Fruit fly (Drosophila melanogaster) whole organism, adult: Measurements from ENCODE around the gene CG9497.

Experiments used
- CG11617 ChIP-seq: fragments of 200-800 bp; sonication (Bioruptor generic); optimal IDR thresholded peaks from 2 replicates; lab custom pipeline; 2017; ENCODE audit warnings: mild to moderate bottlenecking, missing biosample characterization, missing genetic modification reagents, missing genetic modification characterization
- CG12768 ChIP-seq: fragments of 200-800 bp; sonication (Bioruptor generic); optimal IDR thresholded peaks from 2 replicates; lab custom pipeline; 2017; ENCODE audit warnings: missing biosample characterization, missing genetic modification characterization, mild to moderate bottlenecking, moderate library complexity, missing genetic modification reagents
- CG14711 ChIP-seq: fragments of 200-800 bp; sonication (Bioruptor generic); optimal IDR thresholded peaks from 2 replicates; lab custom pipeline; 2018; ENCODE audit warnings: missing biosample characterization, mild to moderate bottlenecking, missing genetic modification characterization, moderate library complexity
- CG1620 ChIP-seq: fragments of 200-800 bp; sonication (Bioruptor generic); optimal IDR thresholded peaks from 2 replicates; lab custom pipeline; 2016; ENCODE audit warnings: missing biosample characterization, missing genetic modification characterization
- CG33017 ChIP-seq: fragments of 200-800 bp; sonication (Bioruptor generic); optimal IDR thresholded peaks from 2 replicates; lab custom pipeline; 2018; ENCODE audit warnings: missing biosample characterization, mild to moderate bottlenecking, missing genetic modification characterization, moderate library complexity
- CG5204 ChIP-seq: fragments of 200-800 bp; sonication (Bioruptor generic); optimal IDR thresholded peaks from 2 replicates; lab custom pipeline; 2016; ENCODE audit warnings: missing biosample characterization, missing genetic modification characterization
- CG7101 ChIP-seq: fragments of 200-800 bp; sonication (Bioruptor generic); optimal IDR thresholded peaks from 2 replicates; lab custom pipeline; 2018; ENCODE audit warnings: missing biosample characterization, mild to moderate bottlenecking, missing genetic modification characterization, moderate library complexity
- Clk ChIP-seq: fragments of 200-800 bp; sonication (Bioruptor generic); optimal IDR thresholded peaks from 2 replicates; lab custom pipeline; 2017; ENCODE audit warnings: missing biosample characterization, missing genetic modification characterization
- Crg-1 ChIP-seq: fragments of 200-800 bp; sonication (Bioruptor generic); optimal IDR thresholded peaks from 2 replicates; lab custom pipeline; 2016; ENCODE audit warnings: missing biosample characterization, missing genetic modification characterization
- Hr96 ChIP-seq: fragments of 200-800 bp; sonication (Bioruptor generic); optimal IDR thresholded peaks from 2 replicates; lab custom pipeline; 2016; ENCODE audit warnings: missing biosample characterization, missing genetic modification characterization
- Mnt ChIP-seq: fragments of 200-800 bp; sonication (Bioruptor generic); optimal IDR thresholded peaks from 2 replicates; lab custom pipeline; 2016; ENCODE audit warnings: missing biosample characterization, mild to moderate bottlenecking, missing genetic modification characterization
- bab1 ChIP-seq: fragments of 200-800 bp; sonication (Bioruptor generic); optimal IDR thresholded peaks from 3 replicates; lab custom pipeline; 2019; ENCODE audit warnings: missing biosample characterization, mild to moderate bottlenecking, missing genetic modification characterization, moderate library complexity
- cic ChIP-seq: fragments of 200-800 bp; sonication (Bioruptor generic); optimal IDR thresholded peaks from 2 replicates; lab custom pipeline; 2017; ENCODE audit warnings: missing biosample characterization, mild to moderate bottlenecking, missing genetic modification characterization, moderate library complexity
- cnc ChIP-seq, 2 experiments: fragments of >200 bp; optimal IDR thresholded peaks; 2 replicates each; lab custom pipeline; 2017
- kay ChIP-seq: fragments of 200-800 bp; sonication (Bioruptor generic); peaks from one replicate; lab custom pipeline; 2016; ENCODE audit warnings: missing biosample characterization, missing genetic modification characterization, borderline replicate concordance
- ovo ChIP-seq: fragments of 200-800 bp; sonication (Bioruptor generic); optimal IDR thresholded peaks from 2 replicates; lab custom pipeline; 2016; ENCODE audit warnings: missing biosample characterization, missing genetic modification characterization
- pad ChIP-seq: fragments of 200-800 bp; sonication (Bioruptor generic); optimal IDR thresholded peaks from 3 replicates; lab custom pipeline; 2017; ENCODE audit warnings: missing biosample characterization, missing genetic modification characterization, mild to moderate bottlenecking, moderate library complexity, missing genetic modification reagents
- tj ChIP-seq: fragments of 200-800 bp; sonication (Bioruptor generic); optimal IDR thresholded peaks from 3 replicates; lab custom pipeline; 2017; ENCODE audit warnings: missing biosample characterization, mild to moderate bottlenecking, missing genetic modification characterization, moderate library complexity

Gene CG9497

dm6 chr2L:6323536-6324385 lies 24.5 kb downstream of the CG9497 start, which contains the start of gene PDZ-GEF:
Gene PDZ-GEF (plus strand): TSS chr2L:6323767.
- TF ChIP-seq CG5204 (GFP tag; lab: Kevin White, UChicago), result no peak
- TF ChIP-seq CG11617 (GFP tag; lab: Kevin White, UChicago), result no peak
- TF ChIP-seq CG1620 (GFP tag; lab: Kevin White, UChicago), result peak; percentile 54
- no peak for TF ChIP-seq Mnt (GFP tag; lab: Kevin White, UChicago)
- no peak for TF ChIP-seq CG33017 (tag; lab: Kevin White, UChicago)
- peak; percentile 28 for TF ChIP-seq CG14711 (tag; lab: Kevin White, UChicago)
- no peak for TF ChIP-seq Crg-1 (GFP tag; lab: Kevin White, UChicago)
- TF ChIP-seq ovo (GFP tag; lab: Kevin White, UChicago), result no peak
- peak; percentile 34 for TF ChIP-seq CG7101 (tag; lab: Kevin White, UChicago)
- no peak for TF ChIP-seq Clk (GFP tag; lab: Kevin White, UChicago)
- no peak for TF ChIP-seq bab1
- no peak for TF ChIP-seq kay (GFP tag; lab: Kevin White, UChicago)
- no peak for TF ChIP-seq cic
- no peak for TF ChIP-seq CG12768 (GFP tag; lab: Kevin White, UChicago)
- TF ChIP-seq tj (GFP tag; lab: Kevin White, UChicago), result no peak

dm6 chr2L:6319068-6319467 lies 29.2 kb downstream of the CG9497 start:
- TF ChIP-seq Mnt (GFP tag; lab: Kevin White, UChicago) (no peak), cic (no peak), CG7101 (tag; lab: Kevin White, UChicago) (no peak), CG12768 (GFP tag; lab: Kevin White, UChicago) (no peak), CG14711 (tag; lab: Kevin White, UChicago) (no peak), CG1620 (GFP tag; lab: Kevin White, UChicago) (no peak), tj (GFP tag; lab: Kevin White, UChicago) (no peak), CG11617 (GFP tag; lab: Kevin White, UChicago) (no peak), Crg-1 (GFP tag; lab: Kevin White, UChicago) (no peak), Hr96 (GFP tag; lab: Kevin White, UChicago) (no peak), bab1 (no peak), cnc (optimal IDR thresholded peaks at IDR 0.05; lab: Kevin White, UChicago) (no peak), CG33017 (tag; lab: Kevin White, UChicago) (no peak), ovo (GFP tag; lab: Kevin White, UChicago) (no peak)

dm6 chr2L:6309879-6310278 lies 38.3 kb downstream of the CG9497 start:
- no peak for TF ChIP-seq Crg-1 (GFP tag; lab: Kevin White, UChicago)
- TF ChIP-seq Hr96 (GFP tag; lab: Kevin White, UChicago), result no peak
- TF ChIP-seq CG12768 (GFP tag; lab: Kevin White, UChicago), result no peak
- TF ChIP-seq tj (GFP tag; lab: Kevin White, UChicago), result no peak
- no peak for TF ChIP-seq CG1620 (GFP tag; lab: Kevin White, UChicago)
- no peak for TF ChIP-seq CG7101 (tag; lab: Kevin White, UChicago)
- TF ChIP-seq CG5204 (GFP tag; lab: Kevin White, UChicago), result no peak

dm6 chr2L:6308651-6309050 lies 39.6 kb downstream of the CG9497 start, which contains the start of the genes CG43922 and CG13984:
Gene CG43922 (minus strand): TSS chr2L:6308751.
Gene CG13984 (plus strand): TSS chr2L:6308819.
- TF ChIP-seq CG33017 (tag; lab: Kevin White, UChicago) (no peak), CG14711 (tag; lab: Kevin White, UChicago) (no peak), Mnt (GFP tag; lab: Kevin White, UChicago) (no peak), CG11617 (GFP tag; lab: Kevin White, UChicago) (no peak), pad (no peak), bab1 (no peak), kay (GFP tag; lab: Kevin White, UChicago) (no peak), CG7101 (tag; lab: Kevin White, UChicago) (no peak), cnc (optimal IDR thresholded peaks at IDR 0.05; lab: Kevin White, UChicago) (no peak)

dm6 chr2L:6306895-6307294 lies 41.3 kb downstream of the CG9497 start:
- TF ChIP-seq ovo (GFP tag; lab: Kevin White, UChicago) (no peak), CG5204 (GFP tag; lab: Kevin White, UChicago) (peak; percentile 17)

- TF ChIP-seq Crg-1 (GFP tag; lab: Kevin White, UChicago) (no peak), CG14711 (tag; lab: Kevin White, UChicago) (no peak), pad (no peak), CG33017 (tag; lab: Kevin White, UChicago) (no peak), CG1620 (GFP tag; lab: Kevin White, UChicago) (no peak), ovo (GFP tag; lab: Kevin White, UChicago) (no peak), CG5204 (GFP tag; lab: Kevin White, UChicago) (no peak)
These were observed 46.6 kb downstream of the CG9497 start for dm6 chr2L:6301616-6302015.
